Fruit fly (Drosophila melanogaster) whole organism, embryonic: ENCODE data around the gene pod1.
A peak's percentile ranks its signal among the peaks of the same experiment; 100 is the strongest.

Source experiments
- B-H1 ChIP-seq: fragments of 200-800 bp; sonication (Bioruptor generic); IDR thresholded peaks from 3 replicates; pipeline ENCODE4 v1.3.6; 2022; ENCODE audit warnings: missing biosample characterization, missing genetic modification characterization
- CG10543 ChIP-seq: fragments of 200-800 bp; sonication (Bioruptor generic); optimal IDR thresholded peaks from 3 replicates; lab custom pipeline; 2017; ENCODE audit warnings: missing biosample characterization, mild to moderate bottlenecking, missing genetic modification characterization, moderate library complexity
- CG11247 ChIP-seq: fragments of 200-800 bp; sonication (Bioruptor generic); IDR thresholded peaks from 2 replicates; pipeline ENCODE4 v1.3.6; 2022; ENCODE audit warnings: missing biosample characterization, missing genetic modification characterization
- CG13123 ChIP-seq: fragments of 200-800 bp; sonication (Bioruptor generic); optimal IDR thresholded peaks from 2 replicates; lab custom pipeline; 2016; ENCODE audit warnings: missing biosample characterization, missing genetic modification characterization
- CG13296 ChIP-seq: fragments of 200-800 bp; sonication (Bioruptor generic); optimal IDR thresholded peaks from 3 replicates; lab custom pipeline; 2018; ENCODE audit warnings: missing biosample characterization, mild to moderate bottlenecking, missing genetic modification characterization
- CG13424 ChIP-seq: fragments of 200-800 bp; sonication (Bioruptor generic); optimal IDR thresholded peaks from 2 replicates; lab custom pipeline; 2019; ENCODE audit warnings: missing biosample characterization, mild to moderate bottlenecking, missing genetic modification characterization, moderate library complexity
- CG13775 ChIP-seq: fragments of 200-800 bp; sonication (Bioruptor generic); optimal IDR thresholded peaks from 3 replicates; lab custom pipeline; 2017; ENCODE audit warnings: missing biosample characterization, mild to moderate bottlenecking, missing genetic modification characterization
- CG14667 ChIP-seq: fragments of 200-800 bp; sonication (Bioruptor generic); IDR thresholded peaks from 2 replicates; pipeline ENCODE4 v1.3.6; 2022; ENCODE audit warnings: missing biosample characterization, missing genetic modification characterization
- CG15479 ChIP-seq: fragments of 200-800 bp; sonication (Bioruptor generic); optimal IDR thresholded peaks from 3 replicates; lab custom pipeline; 2019; ENCODE audit warnings: missing biosample characterization, mild to moderate bottlenecking, missing genetic modification characterization, moderate library complexity
- CG17186 ChIP-seq: fragments of 200-800 bp; sonication (Bioruptor generic); optimal IDR thresholded peaks from 3 replicates; lab custom pipeline; 2017; ENCODE audit warnings: missing biosample characterization, missing genetic modification reagents, missing genetic modification characterization
- CG18011 ChIP-seq: fragments of 200-800 bp; sonication (Bioruptor generic); optimal IDR thresholded peaks from 2 replicates; lab custom pipeline; 2017; ENCODE audit warnings: missing biosample characterization, missing genetic modification characterization, mild to moderate bottlenecking, moderate library complexity, missing genotype
- CG33213 ChIP-seq: fragments of 200-800 bp; sonication (Bioruptor generic); optimal IDR thresholded peaks from 3 replicates; lab custom pipeline; 2016; ENCODE audit warnings: missing biosample characterization, missing genetic modification characterization
- CG6175 ChIP-seq: fragments of 200-800 bp; sonication (Bioruptor generic); IDR thresholded peaks from 3 replicates; pipeline ENCODE4 v1.3.6; 2022; ENCODE audit warnings: missing biosample characterization, missing genetic modification characterization
- CG9876 ChIP-seq: fragments of 200-800 bp; sonication (Bioruptor generic); optimal IDR thresholded peaks from 2 replicates; lab custom pipeline; 2016; ENCODE audit warnings: missing biosample characterization, missing genetic modification characterization
- CrebB ChIP-seq: fragments of 200-800 bp; sonication (Bioruptor generic); optimal IDR thresholded peaks from 3 replicates; lab custom pipeline; 2018; ENCODE audit warnings: missing biosample characterization, mild to moderate bottlenecking, missing genetic modification characterization
- Drgx ChIP-seq: fragments of 200-800 bp; sonication (Bioruptor generic); IDR thresholded peaks from 2 replicates; pipeline ENCODE4 v1.3.6; 2022; ENCODE audit warnings: missing biosample characterization, missing genetic modification characterization
- Fer1 ChIP-seq: fragments of 200-800 bp; sonication (Bioruptor generic); optimal IDR thresholded peaks from 2 replicates; lab custom pipeline; 2017; ENCODE audit warnings: missing biosample characterization, mild to moderate bottlenecking, missing genetic modification characterization
- Hmx ChIP-seq: fragments of 200-800 bp; sonication (Bioruptor generic); optimal IDR thresholded peaks from 2 replicates; lab custom pipeline; 2016; ENCODE audit warnings: missing biosample characterization, missing genetic modification characterization
- Lpt ChIP-seq: fragments of >200 bp; optimal IDR thresholded peaks from 2 replicates; lab custom pipeline; 2018; ENCODE audit warnings: missing biosample characterization, missing genetic modification characterization
- Max ChIP-seq: fragments of 200-800 bp; sonication (Bioruptor generic); optimal IDR thresholded peaks from 2 replicates; lab custom pipeline; 2016; ENCODE audit warnings: missing biosample characterization, mild to moderate bottlenecking, missing genetic modification characterization
- Med ChIP-seq: fragments of 200-800 bp; sonication (Bioruptor generic); peaks from one replicate; lab custom pipeline; 2016; ENCODE audit warnings: missing biosample characterization, missing genetic modification characterization, mild to moderate bottlenecking, inconsistent platforms, moderate library complexity
- Oli ChIP-seq: fragments of 200-800 bp; sonication (Bioruptor generic); optimal IDR thresholded peaks from 2 replicates; lab custom pipeline; 2018; ENCODE audit warnings: missing biosample characterization, mild to moderate bottlenecking, missing genetic modification characterization, moderate library complexity
- Opbp ChIP-seq: fragments of 200-800 bp; sonication (Bioruptor generic); IDR thresholded peaks from 3 replicates; pipeline ENCODE4 v1.3.6; 2022; ENCODE audit warnings: missing biosample characterization, missing genetic modification characterization; ENCODE audit not compliant: partially characterized antibody
- Sox102F ChIP-seq: fragments of 200-800 bp; sonication (Bioruptor generic); optimal IDR thresholded peaks from 2 replicates; lab custom pipeline; 2018; ENCODE audit warnings: missing biosample characterization, mild to moderate bottlenecking, missing genetic modification characterization, moderate library complexity
- Vsx1 ChIP-seq: fragments of 200-800 bp; sonication (Bioruptor generic); optimal IDR thresholded peaks from 2 replicates; lab custom pipeline; 2017; ENCODE audit warnings: missing biosample characterization, mild to moderate bottlenecking, missing genetic modification characterization, missing genetic modification reagents
- YL-1 ChIP-seq: fragments of 200-800 bp; sonication (Bioruptor generic); optimal IDR thresholded peaks from 3 replicates; lab custom pipeline; 2017; ENCODE audit warnings: missing biosample characterization, mild to moderate bottlenecking, missing genetic modification characterization
- bcd ChIP-seq: fragments of 200-800 bp; sonication (Bioruptor generic); optimal IDR thresholded peaks from 2 replicates; lab custom pipeline; 2017; ENCODE audit warnings: missing biosample characterization, mild to moderate bottlenecking, missing genetic modification characterization
- bigmax ChIP-seq: fragments of 200-800 bp; sonication (Bioruptor generic); optimal IDR thresholded peaks from 2 replicates; lab custom pipeline; 2018; ENCODE audit warnings: missing biosample characterization, mild to moderate bottlenecking, missing genetic modification characterization
- crol ChIP-seq: fragments of 200-800 bp; sonication (Bioruptor generic); IDR thresholded peaks from 2 replicates; pipeline ENCODE4 v1.3.6; 2022; ENCODE audit warnings: missing biosample characterization, missing genetic modification characterization
- dysf ChIP-seq: fragments of 200-800 bp; sonication (Bioruptor generic); IDR thresholded peaks from 3 replicates; pipeline ENCODE4 v1.3.6; 2022; ENCODE audit warnings: missing biosample characterization, missing genetic modification characterization
- ems ChIP-seq: fragments of 200-800 bp; sonication (Bioruptor generic); optimal IDR thresholded peaks from 3 replicates; lab custom pipeline; 2016; ENCODE audit warnings: missing biosample characterization, missing genetic modification characterization
- esg ChIP-seq: fragments of 200-800 bp; sonication (Bioruptor generic); conservative IDR thresholded peaks from 2 replicates; pipeline ENCODE4 v1.3.6; 2022; ENCODE audit warnings: missing biosample characterization, missing genetic modification characterization
- fru ChIP-seq: fragments of >200 bp; optimal IDR thresholded peaks from 2 replicates; lab custom pipeline; 2017
- gro ChIP-seq: fragments of 200-800 bp; sonication (Bioruptor generic); optimal IDR thresholded peaks from 2 replicates; lab custom pipeline; 2016; ENCODE audit warnings: missing biosample characterization, missing genetic modification characterization
- hbn ChIP-seq: fragments of 200-800 bp; sonication (Bioruptor generic); IDR thresholded peaks from 2 replicates; pipeline ENCODE4 v1.3.6; 2022; ENCODE audit warnings: missing biosample characterization, missing genetic modification characterization; ENCODE audit not compliant: partially characterized antibody
- jumu ChIP-seq: fragments of 200-800 bp; sonication (Bioruptor generic); optimal IDR thresholded peaks from 3 replicates; lab custom pipeline; 2016; ENCODE audit warnings: missing biosample characterization, missing genetic modification characterization
- lola ChIP-seq, 3 experiments: fragments of >200 bp in 2 of 3; fragments of 200-800 bp in 1 of 3; sonication (Bioruptor generic) in 1 of 3; optimal IDR thresholded peaks; 2 replicates each; lab custom pipeline; 2017 to 2019; ENCODE audit warnings: missing biosample characterization in 3 of 3, missing genetic modification characterization in 3 of 3, mild to moderate bottlenecking in 1 of 3, moderate library complexity in 1 of 3
- pzg ChIP-seq: fragments of 200-800 bp; sonication (Bioruptor generic); optimal IDR thresholded peaks from 3 replicates; lab custom pipeline; 2018; ENCODE audit warnings: missing biosample characterization, mild to moderate bottlenecking, missing genetic modification characterization, moderate library complexity
- ranshi ChIP-seq: fragments of 200-800 bp; sonication (Bioruptor generic); IDR thresholded peaks from 2 replicates; pipeline ENCODE4 v1.3.6; 2022; ENCODE audit warnings: missing biosample characterization, missing genetic modification characterization
- rib ChIP-seq: fragments of 200-800 bp; sonication (Bioruptor generic); IDR thresholded peaks from 2 replicates; pipeline ENCODE4 v1.3.6; 2022; ENCODE audit warnings: missing biosample characterization, missing genetic modification characterization
- run ChIP-seq: fragments of 200-800 bp; sonication (Bioruptor generic); optimal IDR thresholded peaks from 3 replicates; lab custom pipeline; 2018; ENCODE audit warnings: missing biosample characterization, mild to moderate bottlenecking, missing genetic modification characterization
- salm ChIP-seq: fragments of 200-800 bp; sonication (Bioruptor generic); optimal IDR thresholded peaks from 2 replicates; lab custom pipeline; 2018; ENCODE audit warnings: missing biosample characterization, mild to moderate bottlenecking, missing genetic modification characterization
- sc ChIP-seq, 3 experiments: fragments of >200 bp in 2 of 3; fragments of 200-800 bp in 1 of 3; sonication (Bioruptor generic) in 1 of 3; optimal IDR thresholded peaks; 2 replicates in 2 of 3; 3 replicates in 1 of 3; lab custom pipeline; 2017; ENCODE audit warnings: mild to moderate bottlenecking in 1 of 3, missing biosample characterization in 1 of 3, missing genetic modification characterization in 1 of 3, missing genetic modification reagents in 1 of 3
- scrt ChIP-seq: fragments of 200-800 bp; sonication (Bioruptor generic); optimal IDR thresholded peaks from 2 replicates; lab custom pipeline; 2018; ENCODE audit warnings: missing biosample characterization, mild to moderate bottlenecking, missing genetic modification characterization, moderate library complexity
- sim ChIP-seq: fragments of 200-800 bp; sonication (Bioruptor generic); IDR thresholded peaks from 2 replicates; pipeline ENCODE4 v1.3.6; 2022; ENCODE audit warnings: missing biosample characterization, missing genetic modification characterization
- slou ChIP-seq: fragments of 200-800 bp; sonication (Bioruptor generic); optimal IDR thresholded peaks from 3 replicates; lab custom pipeline; 2016; ENCODE audit warnings: missing biosample characterization, missing genetic modification characterization
- so ChIP-seq: fragments of 200-800 bp; sonication (Bioruptor generic); IDR thresholded peaks from 3 replicates; pipeline ENCODE4 v1.3.6; 2022; ENCODE audit warnings: missing biosample characterization, missing genetic modification characterization
- tio ChIP-seq: fragments of 200-800 bp; sonication (Bioruptor generic); optimal IDR thresholded peaks from 2 replicates; lab custom pipeline; 2017; ENCODE audit warnings: missing biosample characterization, missing genetic modification characterization, inconsistent platforms
- unpg ChIP-seq: fragments of 200-800 bp; sonication (Bioruptor generic); optimal IDR thresholded peaks from 3 replicates; lab custom pipeline; 2018; ENCODE audit warnings: missing biosample characterization, mild to moderate bottlenecking, missing genetic modification characterization, moderate library complexity
- zfh2 ChIP-seq: fragments of 200-800 bp; sonication (Bioruptor generic); optimal IDR thresholded peaks from 2 replicates; lab custom pipeline; 2016; ENCODE audit warnings: missing biosample characterization, missing genetic modification characterization

pod1 gene

dm6 chrX:6794190-6794589 is 9.3 kb upstream of the pod1 start (continued):
- TF ChIP-seq CG33213 (GFP tag; lab: Kevin White, UChicago): peak; percentile 82
- 0 out of 2 replicates have a peak, but pooled peaks have one; percentile 32 for TF ChIP-seq crol (GFP tag; lab: Robert Waterston, UW)
- TF ChIP-seq esg (GFP tag; lab: Robert Waterston, UW): peak; percentile 80
- peak; percentile 82 for TF ChIP-seq bcd (GFP tag; lab: Kevin White, UChicago)
- TF ChIP-seq Fer1 (GFP tag; lab: Kevin White, UChicago): peak; percentile 71
- TF ChIP-seq CG13123: peak; percentile 64
- TF ChIP-seq pzg (GFP tag; lab: Kevin White, UChicago): peak; percentile 3
- no peak for TF ChIP-seq hbn
- peak; percentile 88 for TF ChIP-seq unpg (GFP tag; lab: Kevin White, UChicago)
- TF ChIP-seq ranshi: peak; percentile 87
- TF ChIP-seq tio (GFP tag; lab: Kevin White, UChicago): peak; percentile 80
- TF ChIP-seq CG13296 (GFP tag; lab: Kevin White, UChicago): peak; percentile 77
- no peak for TF ChIP-seq sc (optimal IDR thresholded peaks at IDR 0.05; lab: Kevin White, UChicago)
- peak; percentile 27 for TF ChIP-seq sc (GFP tag; optimal IDR thresholded peaks at IDR 0.05; lab: Kevin White, UChicago)
- TF ChIP-seq jumu (GFP tag; lab: Kevin White, UChicago): peak; percentile 50
- TF ChIP-seq CrebB (tag; lab: Kevin White, UChicago): peak; percentile 76
- TF ChIP-seq scrt: peak; percentile 60
- TF ChIP-seq Med (GFP tag; lab: Kevin White, UChicago): peak; percentile 98
- TF ChIP-seq CG9876: peak; percentile 61
- TF ChIP-seq Hmx (GFP tag; lab: Kevin White, UChicago): no peak
- peak; percentile 74 for TF ChIP-seq B-H1
- TF ChIP-seq Sox102F: peak; percentile 87
- peak; percentile 89 for TF ChIP-seq Drgx
- TF ChIP-seq salm (tag; lab: Kevin White, UChicago): peak; percentile 72
- no peak for TF ChIP-seq Opbp (GFP tag; lab: Robert Waterston, UW)
- TF ChIP-seq CG10543 (GFP tag; lab: Kevin White, UChicago): no peak
- peak; percentile 62 for TF ChIP-seq CG18011
- TF ChIP-seq sim (GFP tag; lab: Robert Waterston, UW): peak; percentile 59; the same call in 1 of the 2 replicates
- TF ChIP-seq Vsx1 (GFP tag; lab: Kevin White, UChicago): peak; percentile 56
- peak; percentile 82 for TF ChIP-seq ems
- peak; percentile 53 for TF ChIP-seq run
- peak; percentile 15 for TF ChIP-seq CG17186 (GFP tag; lab: Kevin White, UChicago)
- TF ChIP-seq fru: no peak
- peak; percentile 81 for TF ChIP-seq CG11247 (GFP tag; lab: Robert Waterston, UW)
- TF ChIP-seq zfh2: peak; percentile 84
- peak; percentile 65 for TF ChIP-seq CG13775
- peak; percentile 78 for TF ChIP-seq gro (GFP tag; lab: Kevin White, UChicago)
- peak; percentile 74 for TF ChIP-seq CG14667 (GFP tag; lab: Robert Waterston, UW)
- TF ChIP-seq lola (GFP tag; optimal IDR thresholded peaks at IDR 0.05; lab: Kevin White, UChicago): peak in 1 of 3 experiments; percentile 50
- TF ChIP-seq Max (GFP tag; lab: Kevin White, UChicago): peak; percentile 77
- TF ChIP-seq Lpt: no peak
- peak; percentile 45 for TF ChIP-seq slou (GFP tag; lab: Kevin White, UChicago)
- peak; percentile 90 for TF ChIP-seq so
- TF ChIP-seq CG6175 (GFP tag; lab: Robert Waterston, UW): peak; percentile 53; the same call in 1 of the 3 replicates
- TF ChIP-seq CG13424 (tag; lab: Kevin White, UChicago): peak; percentile 81
- no peak for TF ChIP-seq bigmax (GFP tag; lab: Kevin White, UChicago)
- TF ChIP-seq CG15479 (GFP tag; lab: Kevin White, UChicago): no peak
- peak; percentile 90 for TF ChIP-seq dysf
- TF ChIP-seq YL-1 (GFP tag; lab: Kevin White, UChicago): peak; percentile 18
- peak; percentile 87 for TF ChIP-seq Oli (tag; lab: Kevin White, UChicago)
- TF ChIP-seq rib: 0 out of 2 replicates have a peak, but pooled peaks have one; percentile 58
